Worm (Caenorhabditis elegans): Measurements from ENCODE around the gene pals-20.
"Not testable (repeated sequence)": the region's sequence is repeated elsewhere in the genome, so short reads cannot be mapped to it uniquely, and the experiment has no call there.

pals-20 gene

DNA sequence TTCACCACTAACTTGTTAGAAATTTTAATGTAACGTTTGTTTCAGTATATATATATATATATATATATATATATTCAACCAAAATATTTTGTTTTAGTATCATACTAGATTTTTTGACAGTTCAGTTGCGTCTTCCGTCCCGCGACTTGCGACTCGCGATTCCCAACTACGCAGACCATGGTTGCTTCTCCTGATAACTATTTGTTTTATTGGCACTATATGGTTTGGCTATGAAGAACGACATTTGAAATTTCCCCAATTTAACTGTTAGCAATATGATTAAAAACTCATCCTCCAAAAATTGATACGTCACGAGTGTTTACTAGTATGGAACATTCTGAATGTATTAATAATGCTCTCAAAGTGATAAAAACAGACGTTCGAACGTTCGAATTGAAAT lies 3.4 kb downstream of the pals-20 start:
- TF ChIP-seq nhr-23 (tag; optimal IDR thresholded peaks at IDR 0.05) (no peak), eor-1 (tag; optimal IDR thresholded peaks at IDR 0.05) (no peak), elt-2 (tag; optimal IDR thresholded peaks at IDR 0.05) (peak; percentile 31), mml-1 (tag; optimal IDR thresholded peaks at IDR 0.05) (no peak), aly-2 (tag; optimal IDR thresholded peaks at IDR 0.05) (no peak)

ce11 chrIII:1384092-1384491 lies 4.0 kb downstream of the pals-20 start, which contains the start of the genes fbxa-138 and Y82E9BR.5:
TSS of gene fbxa-138 (minus strand) at chrIII:1384252.
TSS of gene Y82E9BR.5 (plus strand) at chrIII:1384370.
- TF ChIP-seq elt-2 (tag; optimal IDR thresholded peaks at IDR 0.05) (peak; percentile 81), fkh-10 (GFP tag; optimal IDR thresholded peaks at IDR 0.05) (no peak), pqm-1 (tag; optimal IDR thresholded peaks at IDR 0.05) (peak; percentile 32), jun-1 (tag; optimal IDR thresholded peaks at IDR 0.05) (peak; percentile 21)

- no peak for TF ChIP-seq eor-1 (tag; optimal IDR thresholded peaks at IDR 0.05)
- no peak for TF ChIP-seq nhr-67 (tag; optimal IDR thresholded peaks at IDR 0.05)
- no peak for TF ChIP-seq nhr-23 (tag; optimal IDR thresholded peaks at IDR 0.05)
- no peak for TF ChIP-seq pha-4 (tag; optimal IDR thresholded peaks at IDR 0.05)
- no peak for TF ChIP-seq pqm-1 (tag; optimal IDR thresholded peaks at IDR 0.05)
- TF ChIP-seq elt-2 (tag; optimal IDR thresholded peaks at IDR 0.05), result no peak
Observed at ce11 chrIII:1383483-1383882, 4.6 kb downstream of the pals-20 start.

DNA sequence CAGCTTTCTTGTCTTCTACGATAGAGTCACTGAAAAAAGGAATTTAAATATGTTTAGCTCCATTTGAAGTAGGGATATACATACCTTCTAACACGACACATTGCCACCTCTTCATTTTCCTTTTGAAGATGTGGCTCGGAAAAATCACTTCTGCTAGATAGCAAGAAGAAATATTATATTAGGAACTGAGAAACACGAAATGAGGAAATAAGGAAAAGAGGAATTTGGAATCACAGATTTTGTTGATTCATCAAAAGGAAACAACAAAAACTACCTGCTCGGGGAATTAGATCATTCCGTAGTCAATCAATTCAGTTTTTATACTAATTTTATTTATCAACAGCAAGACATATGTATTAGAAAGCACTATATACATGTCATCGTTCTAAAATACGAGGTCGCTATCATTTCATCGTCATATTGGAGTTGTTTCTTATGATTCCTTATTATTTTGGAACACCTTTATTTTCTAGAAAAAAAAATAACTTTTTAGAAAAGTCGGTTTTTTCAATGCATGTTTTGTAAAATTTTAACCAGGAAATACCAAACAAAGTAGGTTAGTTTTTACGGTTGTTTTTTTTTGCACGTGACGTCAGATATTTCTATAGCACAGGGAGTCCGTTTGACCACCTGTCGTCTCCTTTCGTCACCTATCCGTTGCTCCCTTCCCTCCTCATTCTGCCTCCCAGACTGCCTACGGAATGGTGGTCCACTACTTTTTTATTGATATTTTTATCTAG lies 7.4 kb downstream of the pals-20 start, which contains the start of the genes pals-21 and Y82E9BR.6:
pals-21 (minus strand) TSS at position 101 of the 740 bp plus-strand sequence.
Y82E9BR.6 (plus strand) TSS at position 690 of the 740 bp plus-strand sequence.
- TF ChIP-seq nhr-25 (tag; optimal IDR thresholded peaks at IDR 0.05) (no peak), elt-1 (tag; optimal IDR thresholded peaks at IDR 0.05) (no peak), daf-12 (tag; optimal IDR thresholded peaks at IDR 0.05) (no peak), snpc-4 (tag; optimal IDR thresholded peaks at IDR 0.05) (no peak), ztf-11 (tag; optimal IDR thresholded peaks at IDR 0.05) (no peak), unc-62 (GFP tag; optimal IDR thresholded peaks at IDR 0.05) (no peak), egl-5 (tag; optimal IDR thresholded peaks at IDR 0.05) (no peak), nhr-67 (tag; optimal IDR thresholded peaks at IDR 0.05) (no peak), ceh-9 (tag; optimal IDR thresholded peaks at IDR 0.05) (no peak), lin-15B (tag; optimal IDR thresholded peaks at IDR 0.05) (no peak), lin-39 (tag; optimal IDR thresholded peaks at IDR 0.05) (no peak), nhr-76 (tag; optimal IDR thresholded peaks at IDR 0.05) (no peak), ama-1 (optimal IDR thresholded peaks at IDR 0.05) (no peak), mdl-1 (tag; optimal IDR thresholded peaks at IDR 0.05) (no peak), fos-1 (tag; optimal IDR thresholded peaks at IDR 0.05) (no peak), nhr-28 (tag; optimal IDR thresholded peaks at IDR 0.05) (no peak), ztf-4 (tag; optimal IDR thresholded peaks at IDR 0.05) (no peak), fkh-2 (tag; optimal IDR thresholded peaks at IDR 0.05) (no peak), pha-4 (tag; optimal IDR thresholded peaks at IDR 0.05) (no peak)

- not testable (repeated sequence) for TF ChIP-seq elt-3 (tag; optimal IDR thresholded peaks at IDR 0.05); zag-1 (tag; optimal IDR thresholded peaks at IDR 0.05); sea-2 (GFP tag; optimal IDR thresholded peaks at IDR 0.05)
Observed at ce11 chrIII:1377903-1378302, 10.2 kb downstream of the pals-20 start, which contains the start of gene pals-40. TSS of gene pals-40 (minus strand) at chrIII:1378003.

ce11 chrIII:1375491-1375890 lies 12.6 kb downstream of the pals-20 start, which contains the start of gene Y82E9BR.10:
TSS of gene Y82E9BR.10 (minus strand) at chrIII:1375591.
- TF ChIP-seq lin-15B, tbx-2, nhr-11 (tag; optimal IDR thresholded peaks at IDR 0.05): not testable (repeated sequence)
